Fruit fly (Drosophila melanogaster) whole organism, wandering third instar larva: ENCODE data around the gene CG43137.

ENCODE experiments used
- Abd-B ChIP-seq: fragments of >200 bp; optimal IDR thresholded peaks from 2 replicates; lab custom pipeline; 2017; ENCODE audit warnings: missing biosample characterization, missing genetic modification characterization
- CG32264 ChIP-seq: fragments of 200-800 bp; sonication (Bioruptor generic); optimal IDR thresholded peaks from 2 replicates; lab custom pipeline; 2016; ENCODE audit warnings: missing biosample characterization, missing genetic modification characterization
- CG9705 ChIP-seq: fragments of 200-800 bp; sonication (Bioruptor generic); optimal IDR thresholded peaks from 2 replicates; lab custom pipeline; 2018; ENCODE audit warnings: missing biosample characterization, mild to moderate bottlenecking, missing genetic modification characterization
- Dfd ChIP-seq: fragments of >200 bp; optimal IDR thresholded peaks from 2 replicates; lab custom pipeline; 2017; ENCODE audit warnings: missing biosample characterization, missing genetic modification characterization
- Dif ChIP-seq: fragments of 200-275, 200-300 bp; sonication (Bioruptor generic); optimal IDR thresholded peaks from 2 replicates; lab custom pipeline; 2018; ENCODE audit warnings: missing biosample characterization, missing genetic modification characterization; ENCODE audit not compliant: partially characterized antibody
- GATAd ChIP-seq: sonication (Bioruptor generic); optimal IDR thresholded peaks from 2 replicates; lab custom pipeline; 2016; ENCODE audit warnings: missing biosample characterization, missing genetic modification characterization
- HLH106 ChIP-seq: fragments of 200-800 bp; optimal IDR thresholded peaks from 3 replicates; lab custom pipeline; 2019; ENCODE audit warnings: missing biosample characterization, mild to moderate bottlenecking, missing genetic modification characterization, moderate library complexity
- Hnf4 ChIP-seq: fragments of 200-800 bp; sonication (Bioruptor generic); optimal IDR thresholded peaks from 2 replicates; lab custom pipeline; 2016; ENCODE audit warnings: missing biosample characterization, mild to moderate bottlenecking, missing genetic modification characterization
- Hr78 ChIP-seq: fragments of >200 bp; optimal IDR thresholded peaks from 2 replicates; lab custom pipeline; 2017; ENCODE audit warnings: missing biosample characterization, missing genetic modification characterization
- Hr83 ChIP-seq: fragments of 200-300 bp; sonication (Bioruptor generic); optimal IDR thresholded peaks from 2 replicates; lab custom pipeline; 2016; ENCODE audit warnings: missing biosample characterization, mild to moderate bottlenecking, missing genetic modification characterization, moderate library complexity; ENCODE audit not compliant: poor library complexity, severe bottlenecking
- Mio ChIP-seq: sonication (Bioruptor generic); optimal IDR thresholded peaks from 2 replicates; lab custom pipeline; 2016; ENCODE audit warnings: missing biosample characterization, missing genetic modification characterization
- Myc ChIP-seq: fragments of >200 bp; optimal IDR thresholded peaks from 2 replicates; lab custom pipeline; 2017
- N ChIP-seq: fragments of >200 bp; optimal IDR thresholded peaks from 2 replicates; lab custom pipeline; 2018; ENCODE audit warnings: missing biosample characterization, missing external identifiers, missing genetic modification characterization
- OdsH ChIP-seq: fragments of 200-800 bp; sonication (Bioruptor generic); optimal IDR thresholded peaks from 2 replicates; lab custom pipeline; 2016; ENCODE audit warnings: missing biosample characterization, mild to moderate bottlenecking, missing genetic modification characterization
- Vsx2 ChIP-seq: fragments of 200-300, 225-300 bp; sonication (Bioruptor generic); optimal IDR thresholded peaks from 2 replicates; lab custom pipeline; 2018; ENCODE audit warnings: missing biosample characterization, missing genetic modification characterization; ENCODE audit not compliant: partially characterized antibody
- br ChIP-seq: fragments of 200-800 bp; sonication (Bioruptor generic); optimal IDR thresholded peaks from 2 replicates; lab custom pipeline; 2016; ENCODE audit warnings: missing biosample characterization, missing genetic modification characterization
- brk ChIP-seq: fragments of 200-800 bp; sonication (Bioruptor generic); optimal IDR thresholded peaks from 2 replicates; lab custom pipeline; 2016; ENCODE audit warnings: missing biosample characterization, mild to moderate bottlenecking, missing genetic modification characterization
- dl ChIP-seq, 2 experiments: fragments of 175-275, 200-275 bp in 1 of 2; fragments of 200-275 bp in 1 of 2; sonication (Bioruptor generic); optimal IDR thresholded peaks; lab custom pipeline; 2018; ENCODE audit warnings: mild to moderate bottlenecking in 2 of 2, missing biosample characterization in 2 of 2, missing genetic modification characterization in 2 of 2, moderate library complexity in 2 of 2; ENCODE audit not compliant: partially characterized antibody in 2 of 2, insufficient read depth in 1 of 2
- dmrt93B ChIP-seq: fragments of 200-800 bp; sonication (Bioruptor generic); optimal IDR thresholded peaks from 2 replicates; lab custom pipeline; 2018; ENCODE audit warnings: missing biosample characterization, mild to moderate bottlenecking, missing genetic modification characterization
- ey ChIP-seq: fragments of 200-800 bp; sonication (Bioruptor generic); optimal IDR thresholded peaks from 2 replicates; lab custom pipeline; 2016; ENCODE audit warnings: missing biosample characterization, missing genetic modification characterization
- foxo ChIP-seq, 2 experiments: fragments of 200-800 bp; sonication (Bioruptor generic); optimal IDR thresholded peaks; 2 replicates in 1 of 2; 3 replicates in 1 of 2; lab custom pipeline; 2016 to 2017; ENCODE audit warnings: missing biosample characterization in 2 of 2, missing genetic modification characterization in 2 of 2
- fru ChIP-seq: fragments of 200-800 bp; sonication (Bioruptor generic); optimal IDR thresholded peaks from 3 replicates; lab custom pipeline; 2016; ENCODE audit warnings: missing biosample characterization, mild to moderate bottlenecking, missing genetic modification characterization
- h ChIP-seq: fragments of 200-800 bp; sonication (Bioruptor generic); optimal IDR thresholded peaks from 3 replicates; lab custom pipeline; 2016; ENCODE audit warnings: missing biosample characterization, mild to moderate bottlenecking, missing genetic modification characterization
- jim ChIP-seq: fragments of 175-275, 200-325 bp; sonication (Bioruptor generic); optimal IDR thresholded peaks from 2 replicates; lab custom pipeline; 2016; ENCODE audit warnings: missing biosample characterization, mild to moderate bottlenecking, missing genetic modification characterization
- lola ChIP-seq: fragments of >200 bp; optimal IDR thresholded peaks from 2 replicates; lab custom pipeline; 2017; ENCODE audit warnings: missing biosample characterization, missing genetic modification characterization
- pan ChIP-seq: fragments of >200 bp; optimal IDR thresholded peaks from 2 replicates; lab custom pipeline; 2017
- psq ChIP-seq: fragments of 200-800 bp; sonication (Bioruptor generic); optimal IDR thresholded peaks from 3 replicates; lab custom pipeline; 2017; ENCODE audit warnings: missing biosample characterization, mild to moderate bottlenecking, missing genetic modification characterization, moderate library complexity
- rgr ChIP-seq: fragments of 200-800 bp; sonication (Bioruptor generic); optimal IDR thresholded peaks from 3 replicates; lab custom pipeline; 2016; ENCODE audit warnings: missing biosample characterization, mild to moderate bottlenecking, missing genetic modification characterization
- sage ChIP-seq: fragments of 200-800 bp; sonication (Bioruptor generic); optimal IDR thresholded peaks from 2 replicates; lab custom pipeline; 2016; ENCODE audit warnings: missing biosample characterization, mild to moderate bottlenecking, missing genetic modification characterization
- sv ChIP-seq: fragments of 200-800 bp; sonication (Bioruptor generic); optimal IDR thresholded peaks from 3 replicates; lab custom pipeline; 2016; ENCODE audit warnings: missing biosample characterization, missing genetic modification characterization
- usp ChIP-seq: fragments of >200 bp; optimal IDR thresholded peaks from 2 replicates; lab custom pipeline; 2017; ENCODE audit warnings: missing biosample characterization, missing genetic modification characterization
- woc ChIP-seq: sonication (Bioruptor generic); optimal IDR thresholded peaks from 2 replicates; lab custom pipeline; 2016; ENCODE audit warnings: missing biosample characterization, mild to moderate bottlenecking, missing genetic modification characterization

The CG43137 gene

DNA sequence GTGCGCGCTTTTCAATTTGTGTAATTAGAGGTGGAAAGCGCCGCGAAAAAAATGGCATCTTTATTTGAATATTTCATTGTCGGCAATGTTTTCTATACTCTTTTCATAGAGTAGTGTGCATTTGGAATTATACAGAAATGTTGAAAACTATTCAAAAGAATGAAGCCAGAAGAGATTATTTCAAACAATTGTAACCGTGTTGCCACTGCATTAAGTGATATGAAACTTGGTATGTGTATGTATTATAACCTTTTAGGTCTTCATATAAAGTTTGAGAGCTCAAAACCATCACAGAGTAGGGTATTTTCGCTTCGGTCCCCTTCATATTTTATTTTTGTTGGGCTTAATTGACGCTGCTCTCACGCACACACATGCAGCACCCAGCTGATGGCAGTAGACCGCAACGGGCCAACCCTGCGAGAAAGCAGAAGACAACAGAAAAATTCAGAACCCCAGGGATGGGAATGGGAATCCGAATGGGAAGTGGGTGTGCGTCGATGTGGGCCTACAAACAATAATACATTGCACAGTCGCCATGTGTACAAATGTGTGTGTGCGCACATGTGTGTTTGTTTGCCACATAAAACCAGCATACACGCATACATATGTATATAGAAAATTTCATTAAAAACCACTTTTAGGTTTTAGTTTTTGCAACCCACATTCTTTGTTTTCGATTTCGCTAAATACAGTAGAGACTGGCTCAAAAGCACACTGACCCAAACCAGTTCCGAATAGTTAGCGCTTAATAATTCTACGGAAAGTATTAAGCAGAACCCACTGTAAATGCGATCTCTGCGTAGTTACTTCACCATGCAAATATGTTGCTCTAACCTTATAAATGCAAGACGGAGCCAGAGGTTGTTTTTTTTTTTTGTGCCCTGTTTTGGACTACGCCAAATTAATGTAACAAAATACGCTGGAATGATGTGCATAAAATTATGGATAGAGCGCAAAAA is 29.9 kb upstream of the CG43137 start:
- no peak for TF ChIP-seq psq (GFP tag; lab: Kevin White, UChicago)
- peak; percentile 5 for TF ChIP-seq fru
- TF ChIP-seq Dfd (GFP tag; lab: Kevin White, UChicago) = no peak
- peak; percentile 7 for TF ChIP-seq Hnf4 (GFP tag; lab: Kevin White, UChicago)
- peak; percentile 19 for TF ChIP-seq woc (GFP tag; lab: Kevin White, UChicago)
- TF ChIP-seq HLH106 (tag; lab: Kevin White, UChicago) = peak; percentile 14
- TF ChIP-seq foxo (GFP tag; optimal IDR thresholded peaks at IDR 0.05; lab: Kevin White, UChicago) = peak in 1 of 2 experiments; percentile 20

DNA sequence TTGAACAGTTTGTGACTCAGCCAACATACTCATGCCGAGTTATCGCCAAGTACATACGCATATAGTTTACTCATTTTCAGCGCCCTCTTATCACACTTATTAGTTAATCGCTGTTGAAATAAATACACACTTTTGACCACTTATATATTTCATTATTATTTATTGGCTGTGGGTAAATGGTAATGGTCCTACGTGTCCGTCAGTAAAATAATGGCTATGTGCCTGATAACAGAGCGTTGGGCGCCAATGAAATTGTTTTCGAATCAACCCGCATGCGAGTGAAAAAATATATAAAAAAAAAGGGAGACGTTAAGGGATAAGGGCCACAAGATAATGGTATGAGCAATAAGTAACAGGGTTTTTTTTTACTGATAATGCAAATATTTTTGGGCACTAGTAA is 28.2 kb upstream of the CG43137 start:
- no peak for TF ChIP-seq dl (GFP tag; optimal IDR thresholded peaks at IDR 0.05; lab: Kevin White, UChicago; ENCODE audit: insufficient read depth in 1 of 2, partially characterized antibody in 2 of 2)
- no peak for TF ChIP-seq Mio (GFP tag; lab: Kevin White, UChicago)
- no peak for TF ChIP-seq br (GFP tag; lab: Kevin White, UChicago)
- no peak for TF ChIP-seq rgr (GFP tag; lab: Kevin White, UChicago)
- no peak for TF ChIP-seq Hr78 (GFP tag; lab: Kevin White, UChicago)
- TF ChIP-seq Hr83 (GFP tag; lab: Kevin White, UChicago) = no peak
- TF ChIP-seq pan (lab: Kevin White, UChicago) = no peak
- TF ChIP-seq fru = no peak
- no peak for TF ChIP-seq OdsH (GFP tag; lab: Kevin White, UChicago)
- no peak for TF ChIP-seq Dfd (GFP tag; lab: Kevin White, UChicago)
- no peak for TF ChIP-seq Vsx2 (GFP tag; lab: Kevin White, UChicago)
- no peak for TF ChIP-seq N (GFP tag; lab: Kevin White, UChicago)
- no peak for TF ChIP-seq brk
- no peak for TF ChIP-seq foxo (GFP tag; optimal IDR thresholded peaks at IDR 0.05; lab: Kevin White, UChicago)
- TF ChIP-seq woc (GFP tag; lab: Kevin White, UChicago) = no peak
- no peak for TF ChIP-seq GATAd

DNA sequence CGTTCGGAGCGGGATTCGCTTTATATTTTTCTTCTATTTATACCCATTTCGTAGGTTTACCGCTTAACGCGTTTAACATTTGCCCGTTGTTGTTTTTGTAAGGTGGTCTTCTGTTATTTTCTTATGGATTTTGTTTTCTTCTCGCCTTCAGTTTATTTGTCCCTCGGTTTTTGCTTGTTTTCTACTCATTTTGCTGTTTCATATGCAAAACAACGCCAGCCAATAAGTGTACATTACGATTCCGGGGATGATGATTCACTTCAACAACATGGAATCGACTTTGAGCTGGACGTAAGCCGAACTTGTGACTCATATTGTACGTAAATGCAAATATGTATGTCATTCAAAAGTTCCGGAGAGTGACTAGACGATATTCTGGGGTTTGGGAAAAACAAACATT is 27.6 kb upstream of the CG43137 start:
- TF ChIP-seq ey (GFP tag; lab: Kevin White, UChicago) (no peak), fru (no peak), woc (GFP tag; lab: Kevin White, UChicago) (no peak), Dif (no peak), CG9705 (GFP tag; lab: Kevin White, UChicago) (no peak), Hnf4 (GFP tag; lab: Kevin White, UChicago) (no peak), lola (no peak), jim (GFP tag; lab: Kevin White, UChicago) (no peak), CG32264 (no peak), usp (GFP tag; lab: Kevin White, UChicago) (no peak), dmrt93B (no peak), Myc (lab: Kevin White, UChicago) (no peak), sv (GFP tag; lab: Kevin White, UChicago) (no peak), sage (GFP tag; lab: Kevin White, UChicago) (no peak), HLH106 (tag; lab: Kevin White, UChicago) (no peak), h (GFP tag; lab: Kevin White, UChicago) (no peak), Abd-B (GFP tag; lab: Kevin White, UChicago) (no peak), psq (GFP tag; lab: Kevin White, UChicago) (no peak), Hr78 (GFP tag; lab: Kevin White, UChicago) (no peak)
